Fruit fly (Drosophila melanogaster) whole organism, adult: ENCODE measurements around the gene Tsp29Fb.

ENCODE experiments used
- CG14711 ChIP-seq: fragments of 200-800 bp; sonication (Bioruptor generic); optimal IDR thresholded peaks from 2 replicates; lab custom pipeline; 2018; ENCODE audit warnings: missing biosample characterization, mild to moderate bottlenecking, missing genetic modification characterization, moderate library complexity
- CG7045 ChIP-seq: fragments of 200-800 bp; sonication (Bioruptor generic); optimal IDR thresholded peaks from 2 replicates; lab custom pipeline; 2017; ENCODE audit warnings: missing biosample characterization, mild to moderate bottlenecking, missing genetic modification characterization
- Clk ChIP-seq: fragments of 200-800 bp; sonication (Bioruptor generic); optimal IDR thresholded peaks from 2 replicates; lab custom pipeline; 2017; ENCODE audit warnings: missing biosample characterization, missing genetic modification characterization
- Hr96 ChIP-seq: fragments of 200-800 bp; sonication (Bioruptor generic); optimal IDR thresholded peaks from 2 replicates; lab custom pipeline; 2016; ENCODE audit warnings: missing biosample characterization, missing genetic modification characterization
- cic ChIP-seq: fragments of 200-800 bp; sonication (Bioruptor generic); optimal IDR thresholded peaks from 2 replicates; lab custom pipeline; 2017; ENCODE audit warnings: missing biosample characterization, mild to moderate bottlenecking, missing genetic modification characterization, moderate library complexity
- tj ChIP-seq: fragments of 200-800 bp; sonication (Bioruptor generic); optimal IDR thresholded peaks from 3 replicates; lab custom pipeline; 2017; ENCODE audit warnings: missing biosample characterization, mild to moderate bottlenecking, missing genetic modification characterization, moderate library complexity

DNA sequence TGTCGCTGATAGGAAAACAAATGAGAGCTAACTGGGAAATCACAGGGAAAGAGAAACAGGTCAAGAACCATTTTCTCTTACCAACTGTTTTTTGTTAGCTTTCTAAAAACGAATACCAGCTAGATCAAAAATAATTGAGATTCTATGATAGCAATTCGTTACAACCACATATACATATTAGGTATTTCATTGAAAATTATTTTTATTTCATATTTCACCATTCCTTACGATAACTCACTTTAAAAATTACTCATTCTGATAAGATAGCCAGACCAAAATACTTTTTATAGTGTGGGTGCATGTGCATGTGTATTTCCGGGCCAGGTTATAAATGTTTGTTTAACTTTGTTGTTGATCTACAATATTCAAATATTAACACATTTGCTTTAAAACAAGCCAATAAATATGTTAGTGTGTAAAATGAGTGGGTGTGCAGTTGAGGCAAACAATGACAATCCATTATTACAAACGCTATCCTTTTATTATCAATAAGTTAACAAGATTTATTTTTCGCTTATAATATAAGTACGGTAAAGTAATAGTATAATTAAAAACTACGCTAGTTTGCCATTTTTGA is 735 bp downstream of the Tsp29Fb start:
- TF ChIP-seq Hr96 (GFP tag; lab: Kevin White, UChicago) (no peak), cic (GFP tag; lab: Kevin White, UChicago) (no peak), tj (GFP tag; lab: Kevin White, UChicago) (no peak), CG14711 (tag; lab: Kevin White, UChicago) (peak; percentile 50), Clk (GFP tag; lab: Kevin White, UChicago) (no peak), CG7045 (peak; percentile 57)
